Fruit fly (Drosophila melanogaster): ENCODE data around the gene CG13082.

Gene CG13082

DNA sequence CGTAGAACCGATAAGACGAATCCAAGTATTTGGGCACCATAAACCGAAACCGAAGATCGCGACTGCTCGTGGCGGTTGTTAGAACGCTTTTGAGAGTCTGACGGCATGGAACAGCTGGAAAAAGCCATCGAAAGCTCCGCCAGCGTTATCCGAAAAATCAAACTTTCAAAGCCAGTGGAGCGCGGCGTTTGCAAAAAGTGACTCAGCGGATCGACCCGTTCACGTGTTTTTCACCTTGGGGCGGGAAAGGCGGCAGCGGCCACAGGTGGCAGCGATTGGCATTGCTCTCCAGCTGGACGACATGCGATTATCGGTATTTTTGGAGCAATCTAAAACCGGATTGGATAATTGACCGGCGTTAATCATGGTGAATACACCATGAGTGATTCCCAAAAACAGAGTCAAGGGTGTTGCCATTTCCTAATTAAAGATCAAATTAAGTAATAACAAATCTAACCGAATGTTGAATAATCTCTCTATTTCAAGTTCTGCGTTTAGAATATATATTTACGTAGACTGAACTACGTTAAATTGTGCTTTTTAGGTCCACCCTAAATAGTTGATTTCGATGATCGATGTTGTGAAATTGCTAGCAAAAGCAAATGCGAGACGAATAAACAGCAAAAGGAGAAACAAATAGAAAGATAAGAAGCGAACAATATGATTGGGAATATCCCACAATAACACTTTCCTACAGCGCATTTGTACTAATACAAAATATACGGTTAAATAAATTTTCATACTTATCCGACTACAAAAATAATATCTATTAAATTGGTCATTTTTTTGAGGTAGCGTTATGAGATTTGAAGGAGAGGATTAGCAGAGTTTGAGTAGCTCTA is 8.9 kb downstream of the CG13082 start, which contains the start of gene CG10337 (continued):
- TF ChIP-seq Usf (GFP tag; optimal IDR thresholded peaks at IDR 0.05) (no peak), CG11456 (GFP tag; IDR thresholded peaks at IDR 0.05) (no peak), Chrac-16 (GFP tag; optimal IDR thresholded peaks at IDR 0.05) (no peak), CG13424 (tag; optimal IDR thresholded peaks at IDR 0.05) (peak; percentile 56), lola (GFP tag; optimal IDR thresholded peaks at IDR 0.05) (no peak), chm (GFP tag; IDR thresholded peaks at IDR 0.05) (no peak), az2 (GFP tag; optimal IDR thresholded peaks at IDR 0.05) (peak; percentile 11), CG9817 (tag; optimal IDR thresholded peaks at IDR 0.05) (no peak), esg (GFP tag; conservative IDR thresholded peaks at IDR 0.05) (no peak), gcm (GFP tag; optimal IDR thresholded peaks at IDR 0.05) (peak; percentile 5), CG15696 (tag; optimal IDR thresholded peaks at IDR 0.05) (peak; percentile 19), nerfin-2 (GFP tag; IDR thresholded peaks at IDR 0.05; ENCODE audit: partially characterized antibody) (no peak), Deaf1 (tag; optimal IDR thresholded peaks at IDR 0.05) (peak; percentile 68), CG12071 (GFP tag; optimal IDR thresholded peaks at IDR 0.05) (peak; percentile 60), Bteb2 (GFP tag; optimal IDR thresholded peaks at IDR 0.05) (peak; percentile 34), CG10267 (tag; optimal IDR thresholded peaks at IDR 0.05) (peak; percentile 43), grn (GFP tag; optimal IDR thresholded peaks at IDR 0.05) (peak; percentile 31), sim (GFP tag; IDR thresholded peaks at IDR 0.05) (no peak), crc (GFP tag; optimal IDR thresholded peaks at IDR 0.05) (no peak), Atf-2 (GFP tag; optimal IDR thresholded peaks at IDR 0.05) (no peak), ssp (GFP tag; IDR thresholded peaks at IDR 0.05) (no peak), pb (GFP tag; optimal IDR thresholded peaks at IDR 0.05) (no peak), fd64A (GFP tag; optimal IDR thresholded peaks at IDR 0.05) (peak; percentile 23), CG13287 (GFP tag; IDR thresholded peaks at IDR 0.05; ENCODE audit: partially characterized antibody) (no peak), sisA (GFP tag; IDR thresholded peaks at IDR 0.05) (no peak), CG9437 (GFP tag; optimal IDR thresholded peaks at IDR 0.05) (peak; percentile 89), sd (tag; optimal IDR thresholded peaks at IDR 0.05) (peak; percentile 85), so (GFP tag; IDR thresholded peaks at IDR 0.05) (peak; percentile 71), B-H2 (GFP tag; optimal IDR thresholded peaks at IDR 0.05) (peak; percentile 14), CG31388 (GFP tag; optimal IDR thresholded peaks at IDR 0.05) (no peak), H2.0 (GFP tag; IDR thresholded peaks at IDR 0.05) (no peak), cwo (GFP tag; optimal IDR thresholded peaks at IDR 0.05) (peak; percentile 97), Eip74EF (GFP tag; optimal IDR thresholded peaks at IDR 0.05) (peak in 1 of 2 experiments; percentile 27), disco-r (GFP tag; optimal IDR thresholded peaks at IDR 0.05) (peak; percentile 10), wdn (GFP tag; IDR thresholded peaks at IDR 0.05) (0 out of 2 replicates have a peak, but pooled peaks have one; percentile 39), CG17359 (tag; optimal IDR thresholded peaks at IDR 0.05) (peak; percentile 42), CG11398 (GFP tag; optimal IDR thresholded peaks at IDR 0.05) (peak; percentile 31), bab2 (GFP tag; optimal IDR thresholded peaks at IDR 0.05) (peak; percentile 30), CG10431 (GFP tag; optimal IDR thresholded peaks at IDR 0.05) (peak; percentile 19), PHDP (tag; optimal IDR thresholded peaks at IDR 0.05) (peak; percentile 55), Dip2 (GFP tag; IDR thresholded peaks at IDR 0.05) (no peak), kah (GFP tag; optimal IDR thresholded peaks at IDR 0.05) (peak; percentile 34), sug (tag; optimal IDR thresholded peaks at IDR 0.05) (peak; percentile 79), sens-2 (GFP tag; IDR thresholded peaks at IDR 0.05) (no peak), CG11093 (GFP tag; IDR thresholded peaks at IDR 0.05) (no peak), Awh (GFP tag; IDR thresholded peaks at IDR 0.05) (no peak), NFAT (GFP tag; IDR thresholded peaks at IDR 0.05) (no peak), Sry-β (GFP tag; optimal IDR thresholded peaks at IDR 0.05) (no peak), CG3163 (GFP tag; optimal IDR thresholded peaks at IDR 0.05) (no peak)
